Worm (Caenorhabditis elegans) whole organism, L2 larva: ENCODE measurements around the gene F40H3.2.

Experiments used
- Y55F3AM.14 ChIP-seq: fragments of 200-800 bp; sonication (Bioruptor generic); optimal IDR thresholded peaks from 2 replicates; lab custom pipeline; 2018; ENCODE audit warnings: mild to moderate bottlenecking, missing genetic modification characterization, missing compliant biosample characterization
- ama-1 ChIP-seq: fragments of 150-350 bp; optimal IDR thresholded peaks from 2 replicates; lab custom pipeline; 2018; ENCODE audit warnings: inconsistent platforms
- elt-3 ChIP-seq: sonication (generic microtip); optimal IDR thresholded peaks from 2 replicates; lab custom pipeline; 2017; ENCODE audit warnings: missing biosample characterization, missing genetic modification characterization
- lin-11 ChIP-seq: fragments of 150-350 bp; sonication (generic microtip); optimal IDR thresholded peaks from 2 replicates; lab custom pipeline; 2014; ENCODE audit warnings: missing biosample characterization, missing genetic modification characterization, inconsistent platforms, mixed read lengths
- lin-13 ChIP-seq: fragments of 150-350 bp; optimal IDR thresholded peaks from 2 replicates; lab custom pipeline; 2014; ENCODE audit warnings: missing biosample characterization, missing genetic modification reagents, missing genetic modification characterization
- mab-5 ChIP-seq: fragments of 150-350 bp; optimal IDR thresholded peaks from 2 replicates; lab custom pipeline; 2014; ENCODE audit warnings: missing biosample characterization, missing genetic modification characterization
- mbf-1 ChIP-seq: sonication (generic microtip); optimal IDR thresholded peaks from 2 replicates; lab custom pipeline; 2017; ENCODE audit warnings: missing biosample characterization, missing genetic modification characterization
- nhr-11 ChIP-seq: fragments of 150-350 bp; optimal IDR thresholded peaks from 2 replicates; lab custom pipeline; 2014; ENCODE audit warnings: missing biosample characterization, missing genetic modification characterization
- nhr-12 ChIP-seq: fragments of 150-350 bp; optimal IDR thresholded peaks from 2 replicates; lab custom pipeline; 2014; ENCODE audit warnings: missing biosample characterization, missing genetic modification characterization
- nhr-129 ChIP-seq: fragments of 150-350 bp; optimal IDR thresholded peaks from 2 replicates; lab custom pipeline; 2014; ENCODE audit warnings: missing biosample characterization, missing genetic modification characterization
- nhr-237 ChIP-seq: fragments of 150-350 bp; optimal IDR thresholded peaks from 2 replicates; lab custom pipeline; 2014; ENCODE audit warnings: missing biosample characterization, missing genetic modification characterization
- skn-1 ChIP-seq: sonication (generic microtip); optimal IDR thresholded peaks from 2 replicates; lab custom pipeline; 2017; ENCODE audit warnings: missing biosample characterization, missing genetic modification characterization
- unc-39 ChIP-seq: fragments of 150-350 bp; optimal IDR thresholded peaks from 2 replicates; lab custom pipeline; 2014; ENCODE audit warnings: missing biosample characterization, missing genetic modification characterization
- unc-55 ChIP-seq: fragments of 150-350 bp; sonication (generic microtip); optimal IDR thresholded peaks from 3 replicates; lab custom pipeline; 2014; ENCODE audit warnings: missing biosample characterization, missing genetic modification reagents, missing genetic modification characterization

ce11 chrII:6125259-6125658 is 48.2 kb upstream of the F40H3.2 start, which contains the start of gene rars-2:
- TF ChIP-seq unc-55 (no peak), nhr-12 (tag; lab: Kevin White, UChicago) (no peak), lin-13 (no peak), mab-5 (no peak), nhr-11 (tag; lab: Kevin White, UChicago) (no peak), skn-1 (no peak), nhr-129 (tag; lab: Kevin White, UChicago) (no peak), mbf-1 (tag; lab: Kevin White, UChicago) (no peak), Y55F3AM.14 (GFP tag; lab: Kevin White, UChicago) (no peak), ama-1 (no peak), lin-11 (tag; lab: Kevin White, UChicago) (no peak), unc-39 (tag; lab: Kevin White, UChicago) (no peak), elt-3 (tag; lab: Kevin White, UChicago) (no peak), nhr-237 (tag; lab: Kevin White, UChicago) (no peak)
